Fruit fly (Drosophila melanogaster) whole organism, embryonic: Measurements from ENCODE around the gene CG7264.

Experiments used
- CG11695 ChIP-seq: fragments of 200-800 bp; sonication (Bioruptor generic); IDR thresholded peaks from 3 replicates; pipeline ENCODE4 v1.3.6; 2022; ENCODE audit warnings: missing biosample characterization, missing genetic modification characterization
- CG1233 ChIP-seq: fragments of 200-800 bp; sonication (Bioruptor generic); optimal IDR thresholded peaks from 4 replicates; lab custom pipeline; 2018; ENCODE audit warnings: missing biosample characterization, mild to moderate bottlenecking, missing genetic modification characterization
- CG14965 ChIP-seq: fragments of 200-800 bp; sonication (Bioruptor generic); optimal IDR thresholded peaks from 2 replicates; lab custom pipeline; 2016; ENCODE audit warnings: missing biosample characterization, missing genetic modification characterization, borderline replicate concordance
- CG17328 ChIP-seq: fragments of 200-800 bp; sonication (Bioruptor generic); IDR thresholded peaks from 2 replicates; pipeline ENCODE4 v1.3.6; 2022; ENCODE audit warnings: missing biosample characterization, missing genetic modification characterization
- CG2202 ChIP-seq: fragments of 200-800 bp; sonication (Bioruptor generic); optimal IDR thresholded peaks from 2 replicates; lab custom pipeline; 2018; ENCODE audit warnings: missing biosample characterization, mild to moderate bottlenecking, missing genetic modification characterization
- CG3065 ChIP-seq: fragments of 200-800 bp; sonication (Bioruptor generic); optimal IDR thresholded peaks from 2 replicates; lab custom pipeline; 2016; ENCODE audit warnings: missing biosample characterization, missing genetic modification characterization
- CG3281 ChIP-seq: fragments of 200-800 bp; sonication (Bioruptor generic); optimal IDR thresholded peaks from 3 replicates; lab custom pipeline; 2017; ENCODE audit warnings: missing biosample characterization, mild to moderate bottlenecking, missing genetic modification characterization
- CG3995 ChIP-seq: fragments of 200-800 bp; sonication (Bioruptor generic); optimal IDR thresholded peaks from 3 replicates; lab custom pipeline; 2016; ENCODE audit warnings: missing biosample characterization, missing genetic modification characterization
- CG8290 ChIP-seq, 3 experiments: fragments of 200-800 bp; sonication (Bioruptor generic); optimal IDR thresholded peaks; 2 replicates each; lab custom pipeline; 2016 to 2019; ENCODE audit warnings: missing biosample characterization in 3 of 3, missing genetic modification characterization in 3 of 3, mild to moderate bottlenecking in 2 of 3, moderate library complexity in 1 of 3
- Doc2 ChIP-seq: fragments of 200-800 bp; sonication (Bioruptor generic); IDR thresholded peaks from 2 replicates; pipeline ENCODE4 v1.3.6; 2022; ENCODE audit warnings: missing biosample characterization, missing genetic modification characterization
- Optix ChIP-seq: fragments of 200-800 bp; sonication (Bioruptor generic); IDR thresholded peaks from 3 replicates; pipeline ENCODE4 v1.3.6; 2022; ENCODE audit warnings: missing biosample characterization, missing genetic modification characterization
- abd-A ChIP-seq: fragments of 200-800 bp; sonication (Bioruptor generic); optimal IDR thresholded peaks from 3 replicates; lab custom pipeline; 2019; ENCODE audit warnings: missing biosample characterization, mild to moderate bottlenecking, missing genetic modification characterization, moderate library complexity
- dan ChIP-seq: fragments of 200-800 bp; sonication (Bioruptor generic); IDR thresholded peaks from 2 replicates; pipeline ENCODE4 v1.3.6; 2022; ENCODE audit warnings: missing biosample characterization, missing genetic modification characterization
- gem ChIP-seq: fragments of 200-800 bp; sonication (Bioruptor generic); optimal IDR thresholded peaks from 2 replicates; lab custom pipeline; 2019; ENCODE audit warnings: missing biosample characterization, mild to moderate bottlenecking, missing genetic modification characterization, moderate library complexity
- insv ChIP-seq, 2 experiments: fragments of 200-800 bp; sonication (Bioruptor generic); optimal IDR thresholded peaks; 3 replicates each; lab custom pipeline; 2016 to 2018; ENCODE audit warnings: missing biosample characterization in 2 of 2, missing genetic modification characterization in 2 of 2
- lilli ChIP-seq: fragments of 200-800 bp; sonication (Bioruptor generic); optimal IDR thresholded peaks from 3 replicates; lab custom pipeline; 2016; ENCODE audit warnings: missing biosample characterization, missing genetic modification characterization
- onecut ChIP-seq: fragments of 200-800 bp; sonication (Bioruptor generic); IDR thresholded peaks from 2 replicates; pipeline ENCODE4 v1.3.6; 2022; ENCODE audit warnings: missing biosample characterization, missing genetic modification characterization
- so ChIP-seq: fragments of 200-800 bp; sonication (Bioruptor generic); IDR thresholded peaks from 3 replicates; pipeline ENCODE4 v1.3.6; 2022; ENCODE audit warnings: missing biosample characterization, missing genetic modification characterization
- tin ChIP-seq: fragments of 200-800 bp; sonication (Bioruptor generic); optimal IDR thresholded peaks from 3 replicates; lab custom pipeline; 2016; ENCODE audit warnings: missing biosample characterization, missing genetic modification characterization

CG7264 gene

DNA sequence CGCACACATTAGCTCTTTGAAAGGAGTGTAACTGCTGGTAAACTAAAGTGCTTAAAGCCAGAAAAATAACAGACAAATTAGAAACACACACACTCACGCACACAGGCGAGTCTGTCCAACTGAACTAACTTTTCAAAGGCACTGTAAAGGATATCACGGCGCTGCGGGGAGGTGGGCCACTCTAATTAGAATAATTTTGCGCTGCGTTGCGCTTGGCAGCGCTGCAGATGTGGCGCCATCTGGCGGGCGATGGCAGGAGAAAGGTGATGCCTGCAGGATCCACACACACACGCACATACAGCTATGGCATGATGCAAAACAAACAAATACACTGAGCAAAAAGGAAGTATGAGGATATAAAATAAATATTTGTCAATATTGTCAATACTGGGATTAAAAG, 47.2 kb downstream of the CG7264 start (continued):
- TF ChIP-seq CG11695 (no peak), tin (no peak), CG3995 (GFP tag; lab: Kevin White, UChicago) (no peak), dan (no peak), onecut (GFP tag; lab: Robert Waterston, UW) (peak; percentile 17; the same call in 1 of the 2 replicates), CG2202 (no peak), CG8290 (GFP tag; optimal IDR thresholded peaks at IDR 0.05; lab: Kevin White, UChicago) (no peak), CG8290 (tag; optimal IDR thresholded peaks at IDR 0.05; lab: Kevin White, UChicago) (no peak), CG14965 (peak; percentile 88), CG3281 (GFP tag; lab: Kevin White, UChicago) (no peak), insv (GFP tag; optimal IDR thresholded peaks at IDR 0.05; lab: Kevin White, UChicago) (peak in 1 of 2 experiments; percentile 80), so (no peak)
- TF ChIP-seq, all 482 proteins: peak for 8

DNA sequence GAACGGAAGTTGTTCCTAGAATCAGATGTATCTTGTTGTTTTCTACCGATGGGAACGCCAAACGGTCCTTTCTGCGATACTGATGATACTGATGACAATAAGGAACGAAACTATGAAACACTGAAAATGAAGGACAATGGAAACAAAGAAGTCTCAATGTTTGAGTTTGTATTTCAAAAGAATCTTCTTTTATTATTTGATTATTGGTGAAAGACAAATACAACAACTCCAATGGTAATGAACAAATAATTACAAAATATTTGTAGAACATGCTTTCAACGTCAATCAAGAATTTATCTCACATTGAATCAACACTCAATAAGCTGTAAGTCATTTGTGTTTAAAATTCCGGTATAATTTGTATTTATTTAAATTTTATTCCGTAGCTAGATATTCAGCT, 50.0 kb downstream of the CG7264 start, which contains the start of gene Sprn:
Gene Sprn (plus strand): TSS at position 301 of the 400 bp plus-strand sequence.
- TF ChIP-seq lilli (no peak), gem (no peak), CG1233 (GFP tag; lab: Kevin White, UChicago) (no peak), CG3065 (GFP tag; lab: Kevin White, UChicago) (no peak), Doc2 (GFP tag; lab: Robert Waterston, UW) (no peak), Optix (GFP tag; lab: Robert Waterston, UW) (no peak), CG17328 (GFP tag; lab: Robert Waterston, UW) (no peak), abd-A (tag; lab: Kevin White, UChicago) (no peak)
